Fruit fly (Drosophila melanogaster): ENCODE data around the gene CG31798.

DNA sequence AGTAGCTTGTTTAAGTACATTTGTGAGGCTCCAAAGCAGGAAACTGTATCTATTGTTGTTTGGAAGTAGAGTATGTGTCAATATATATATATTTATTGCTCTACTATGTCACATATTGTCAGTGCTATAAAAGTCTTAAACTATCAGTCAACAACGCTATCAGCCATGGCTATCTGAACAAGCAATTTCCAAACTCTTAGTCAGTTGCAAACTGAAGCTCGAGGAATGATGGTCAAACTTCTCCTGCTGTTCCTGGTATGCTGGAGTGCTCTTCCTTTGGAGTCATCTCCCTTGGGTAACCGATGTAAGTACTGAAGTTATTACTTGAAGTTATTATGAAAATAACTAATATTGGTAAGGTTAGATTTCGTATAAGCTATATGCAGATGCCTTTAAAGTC is 24.9 kb downstream of the CG31798 start, which contains the start of gene lectin-37Db:
- TF ChIP-seq CG14711 (tag; optimal IDR thresholded peaks at IDR 0.05), result no peak
- no peak for TF ChIP-seq CG5204 (GFP tag; optimal IDR thresholded peaks at IDR 0.05)
- TF ChIP-seq bab1 (GFP tag; optimal IDR thresholded peaks at IDR 0.05), result no peak
- TF ChIP-seq CG12768 (GFP tag; optimal IDR thresholded peaks at IDR 0.05), result peak; percentile 23
- TF ChIP-seq CG7101 (tag; optimal IDR thresholded peaks at IDR 0.05), result no peak
- TF ChIP-seq CG33017 (tag; optimal IDR thresholded peaks at IDR 0.05), result peak; percentile 22
- no peak for TF ChIP-seq kay (GFP tag; ENCODE audit: borderline replicate concordance)
- no peak for TF ChIP-seq CG11617 (GFP tag; optimal IDR thresholded peaks at IDR 0.05)
- TF ChIP-seq cnc (optimal IDR thresholded peaks at IDR 0.05), result no peak
